Worm (Caenorhabditis elegans): ENCODE data around the gene mtch-1.

DNA sequence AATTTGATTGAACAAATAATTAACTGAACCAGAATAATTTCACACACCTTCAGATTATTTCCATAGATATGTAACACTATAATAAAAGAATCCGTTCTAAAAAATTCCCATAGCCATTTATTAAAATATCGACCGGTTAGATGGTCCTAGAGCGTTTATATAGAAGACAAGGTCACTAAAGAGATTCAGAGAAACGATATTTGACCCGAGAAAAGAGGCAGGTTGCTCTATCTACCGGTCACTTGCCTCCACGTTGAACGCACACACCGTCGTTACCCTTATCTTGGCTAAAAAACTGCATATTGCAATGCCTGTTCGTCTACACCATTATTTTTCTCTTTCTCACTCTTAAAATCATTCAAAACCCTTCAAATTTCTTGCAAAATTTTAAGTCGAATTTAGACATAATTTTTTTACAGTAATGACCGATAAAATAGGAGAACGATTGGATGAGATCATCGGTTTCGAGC is 7.2 kb upstream of the mtch-1 start, which contains the start of gene C07D10.5:
- TF ChIP-seq ztf-4 (tag; optimal IDR thresholded peaks at IDR 0.05) (no peak), lin-39 (tag; optimal IDR thresholded peaks at IDR 0.05) (no peak), nhr-76 (tag; optimal IDR thresholded peaks at IDR 0.05) (no peak), ZK546.5 (tag; optimal IDR thresholded peaks at IDR 0.05) (no peak), mdl-1 (tag; optimal IDR thresholded peaks at IDR 0.05) (no peak), nhr-28 (tag; optimal IDR thresholded peaks at IDR 0.05) (no peak), snpc-4 (tag; optimal IDR thresholded peaks at IDR 0.05) (no peak), elt-2 (tag; optimal IDR thresholded peaks at IDR 0.05) (no peak), ceh-82 (tag; optimal IDR thresholded peaks at IDR 0.05) (no peak)
